Worm (Caenorhabditis elegans): Measurements from ENCODE around the gene F56A8.9.
"Not testable (repeated sequence)": the region's sequence is repeated elsewhere in the genome, so short reads cannot be mapped to it uniquely, and the experiment has no call there.

- not testable (repeated sequence) for TF ChIP-seq him-1, W03F9.2, dao-5 (tag; optimal IDR thresholded peaks at IDR 0.05)
Measured at ce11 chrIII:13292971-13293514, 38.6 kb downstream of the F56A8.9 start, which contains the start of gene set-25.
